Worm (Caenorhabditis elegans) whole organism, L4/young adult: Measurements from ENCODE around the gene AC3.12.

Experiments
- W03F9.2 ChIP-seq: fragments of 150-350 bp; optimal IDR thresholded peaks from 2 replicates; lab custom pipeline; 2014; ENCODE audit warnings: missing biosample characterization, missing genetic modification characterization
- dao-5 ChIP-seq: sonication (generic microtip); optimal IDR thresholded peaks from 2 replicates; lab custom pipeline; 2016; ENCODE audit warnings: missing genotype, missing genetic modification characterization, moderate library complexity, missing compliant biosample characterization
- him-1 ChIP-seq: sonication (generic microtip); optimal IDR thresholded peaks from 2 replicates; lab custom pipeline; 2016; ENCODE audit warnings: missing genotype, missing genetic modification reagents, missing genetic modification characterization, missing compliant biosample characterization

DNA sequence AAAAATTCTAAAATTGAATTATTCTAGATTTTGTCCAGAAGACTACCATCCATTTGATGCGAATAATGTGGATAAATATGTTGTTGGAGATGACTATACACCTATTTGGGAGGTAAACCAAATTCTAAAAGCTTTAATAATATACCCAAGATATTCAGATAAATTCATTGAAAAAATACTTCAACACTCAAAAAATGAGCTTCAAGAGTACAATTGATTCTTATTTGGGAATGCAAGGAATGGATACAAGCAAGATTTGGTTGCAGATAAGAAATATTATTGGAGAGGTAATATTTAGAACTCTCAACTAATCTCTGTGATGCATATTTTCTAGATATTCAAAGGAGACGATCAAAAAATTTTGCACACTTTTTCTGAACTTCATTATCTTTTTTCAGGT is 19.0 kb downstream of the AC3.12 start:
- TF ChIP-seq W03F9.2, result no peak
- no peak for TF ChIP-seq him-1 (tag; lab: Kevin White, UChicago)
- TF ChIP-seq dao-5 (tag; lab: Kevin White, UChicago), result no peak
